Fruit fly (Drosophila melanogaster) whole organism, prepupa: ENCODE results near the gene CG14142.
A peak's percentile ranks its signal among the peaks of the same experiment; 100 is the strongest.

ENCODE experiments used
- Eip75B ChIP-seq: fragments of 200-800 bp; sonication (Bioruptor generic); optimal IDR thresholded peaks from 3 replicates; lab custom pipeline; 2016; ENCODE audit warnings: missing biosample characterization, missing genetic modification characterization
- Gug ChIP-seq: fragments of 200-800 bp; sonication (Bioruptor generic); IDR thresholded peaks from 2 replicates; pipeline ENCODE4 v1.3.6; 2022; ENCODE audit warnings: missing biosample characterization, missing genetic modification characterization
- Hr38 ChIP-seq: sonication (Bioruptor generic); optimal IDR thresholded peaks from 2 replicates; lab custom pipeline; 2016; ENCODE audit warnings: missing biosample characterization, missing genetic modification characterization
- Hr39 ChIP-seq: fragments of 200-800 bp; sonication (Bioruptor generic); optimal IDR thresholded peaks from 2 replicates; lab custom pipeline; 2016; ENCODE audit warnings: missing biosample characterization, missing genetic modification characterization
- OdsH ChIP-seq: fragments of 200-800 bp; sonication (Bioruptor generic); optimal IDR thresholded peaks from 3 replicates; lab custom pipeline; 2016; ENCODE audit warnings: missing biosample characterization, missing genetic modification characterization
- fkh ChIP-seq: fragments of 200-800 bp; sonication (Bioruptor generic); optimal IDR thresholded peaks from 3 replicates; lab custom pipeline; 2017; ENCODE audit warnings: missing biosample characterization, mild to moderate bottlenecking, missing genetic modification characterization, moderate library complexity
- lz ChIP-seq: fragments of 200-800 bp; sonication (Bioruptor generic); optimal IDR thresholded peaks from 3 replicates; lab custom pipeline; 2016; ENCODE audit warnings: missing biosample characterization, missing genetic modification characterization

- no peak for TF ChIP-seq fkh (GFP tag; lab: Kevin White, UChicago)
- no peak for TF ChIP-seq Eip75B
- TF ChIP-seq Hr38 (GFP tag; lab: Kevin White, UChicago), result no peak
- TF ChIP-seq lz (GFP tag; lab: Kevin White, UChicago), result no peak
- no peak for TF ChIP-seq Gug (GFP tag; lab: Robert Waterston, UW)
- no peak for TF ChIP-seq Hr39 (GFP tag; lab: Kevin White, UChicago)
- TF ChIP-seq OdsH, result peak; percentile 31
These were observed 13.5 kb downstream of the CG14142 start for dm6 chr3L:11186768-11187167.
